Worm (Caenorhabditis elegans): ENCODE measurements around the gene F59E12.1.

DNA sequence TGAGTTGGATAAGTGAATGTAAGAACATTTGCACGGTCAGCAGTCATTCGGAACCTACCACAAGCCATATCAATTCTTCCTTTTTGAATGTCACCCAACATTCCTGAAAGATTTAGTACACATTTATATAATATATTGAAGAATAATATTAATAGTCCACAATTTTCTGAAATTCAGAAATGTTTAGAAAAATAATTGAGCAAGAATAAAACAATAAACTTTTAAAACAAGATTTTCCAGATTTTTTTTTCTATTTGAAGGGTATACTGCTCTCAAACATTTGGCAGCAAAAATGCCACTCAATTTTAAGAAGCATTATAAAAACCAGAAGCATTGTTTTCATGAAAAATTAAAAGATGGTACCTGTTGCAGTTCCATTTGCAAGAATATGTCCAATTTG, 17.5 kb upstream of the F59E12.1 start, which contains the start of gene F59E12.8:
- no peak for TF ChIP-seq dao-5 (tag; optimal IDR thresholded peaks at IDR 0.05)
- no peak for TF ChIP-seq W03F9.2 (tag; optimal IDR thresholded peaks at IDR 0.05)
- no peak for TF ChIP-seq him-1 (tag; optimal IDR thresholded peaks at IDR 0.05)
